Worm (Caenorhabditis elegans): ENCODE data around the gene clh-2.

The clh-2 gene

DNA sequence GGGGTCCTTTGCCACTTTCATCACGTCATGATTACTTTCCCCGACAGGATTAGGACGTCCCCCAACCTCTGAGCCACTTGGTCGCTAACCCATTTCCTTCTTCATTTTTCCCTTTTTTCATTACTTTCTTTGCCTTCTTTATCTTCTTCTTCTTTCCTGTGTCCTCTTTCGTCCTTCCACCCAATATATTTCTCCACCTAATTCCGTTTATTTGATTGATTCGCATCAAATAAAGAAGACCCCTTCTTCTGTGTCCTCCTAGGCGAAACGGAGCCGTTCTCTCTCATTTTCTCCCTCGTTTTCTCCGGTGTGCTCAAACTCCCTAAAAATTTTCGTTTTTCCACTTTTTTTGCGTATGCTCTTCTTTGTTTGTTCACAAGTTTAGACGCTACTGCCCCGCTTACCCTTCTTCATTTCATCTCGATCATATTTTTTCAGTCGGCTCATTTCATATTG lies 58.0 kb downstream of the clh-2 start, which contains the start of gene C05D12.7:
C05D12.7 (plus strand) TSS at position 406 of the 456 bp plus-strand sequence.
- no peak for TF ChIP-seq egrh-3 (GFP tag; IDR thresholded peaks at IDR 0.05)
- no peak for TF ChIP-seq dpff-1 (tag; optimal IDR thresholded peaks at IDR 0.05)
- no peak for TF ChIP-seq K11D2.4 (GFP tag; IDR thresholded peaks at IDR 0.05)
- no peak for TF ChIP-seq madf-8 (GFP tag; conservative IDR thresholded peaks at IDR 0.05)
- no peak for TF ChIP-seq F55B11.4 (tag; optimal IDR thresholded peaks at IDR 0.05; ENCODE audit: borderline replicate concordance, insufficient read depth)
- no peak for TF ChIP-seq zim-3 (tag; optimal IDR thresholded peaks at IDR 0.05)
- TF ChIP-seq Y53G8AR.9 (GFP tag; conservative IDR thresholded peaks at IDR 0.05) = no peak
- TF ChIP-seq ets-4 (GFP tag; optimal IDR thresholded peaks at IDR 0.05) = no peak
- TF ChIP-seq rec-8 (tag; optimal IDR thresholded peaks at IDR 0.05) = no peak
- TF ChIP-seq him-1 (tag; optimal IDR thresholded peaks at IDR 0.05) = no peak
- no peak for TF ChIP-seq die-1 (tag; optimal IDR thresholded peaks at IDR 0.05)
- TF ChIP-seq hlh-26 (GFP tag; conservative IDR thresholded peaks at IDR 0.05) = no peak
- no peak for TF ChIP-seq bed-2 (GFP tag; IDR thresholded peaks at IDR 0.05)
- no peak for TF ChIP-seq B0336.3 (GFP tag; IDR thresholded peaks at IDR 0.05)

DNA sequence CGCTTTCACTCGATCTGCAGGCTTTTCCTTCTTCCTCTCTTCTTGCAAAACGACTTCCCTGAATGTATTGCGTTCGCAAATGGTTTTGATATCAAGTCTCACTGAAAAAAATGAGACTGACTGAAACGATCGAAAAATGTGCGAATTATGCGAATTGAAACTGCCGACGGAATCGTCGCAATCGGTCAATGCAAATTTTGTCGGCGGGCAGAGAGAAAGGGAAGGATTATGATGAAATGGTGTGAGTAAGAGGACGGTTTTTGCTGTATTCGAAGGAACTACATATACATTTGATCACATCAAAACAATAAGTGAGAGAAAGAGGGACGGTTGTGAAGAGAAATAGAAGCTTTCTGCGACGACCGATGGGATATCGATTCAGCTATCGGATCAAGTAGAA lies 64.0 kb downstream of the clh-2 start, which contains the start of gene C05D12.1:
C05D12.1 (minus strand) TSS at position 101 of the 400 bp plus-strand sequence.
- TF ChIP-seq F39B2.1 (GFP tag; IDR thresholded peaks at IDR 0.05) (no peak), attf-5 (GFP tag; optimal IDR thresholded peaks at IDR 0.05) (no peak), ztf-3 (GFP tag; optimal IDR thresholded peaks at IDR 0.05) (no peak), mel-28 (tag; optimal IDR thresholded peaks at IDR 0.05; ENCODE audit: borderline replicate concordance) (no peak), ceh-58 (GFP tag; IDR thresholded peaks at IDR 0.05) (no peak), unc-62 (GFP tag; optimal IDR thresholded peaks at IDR 0.05) (no peak), bed-2 (GFP tag; IDR thresholded peaks at IDR 0.05) (no peak), tbx-9 (tag; optimal IDR thresholded peaks at IDR 0.05; ENCODE audit: borderline replicate concordance) (no peak), snpc-3.4 (tag; optimal IDR thresholded peaks at IDR 0.05) (no peak), repo-1 (tag; optimal IDR thresholded peaks at IDR 0.05) (no peak), ztf-28 (GFP tag; IDR thresholded peaks at IDR 0.05) (no peak), ceh-27 (GFP tag; optimal IDR thresholded peaks at IDR 0.05) (no peak)

DNA sequence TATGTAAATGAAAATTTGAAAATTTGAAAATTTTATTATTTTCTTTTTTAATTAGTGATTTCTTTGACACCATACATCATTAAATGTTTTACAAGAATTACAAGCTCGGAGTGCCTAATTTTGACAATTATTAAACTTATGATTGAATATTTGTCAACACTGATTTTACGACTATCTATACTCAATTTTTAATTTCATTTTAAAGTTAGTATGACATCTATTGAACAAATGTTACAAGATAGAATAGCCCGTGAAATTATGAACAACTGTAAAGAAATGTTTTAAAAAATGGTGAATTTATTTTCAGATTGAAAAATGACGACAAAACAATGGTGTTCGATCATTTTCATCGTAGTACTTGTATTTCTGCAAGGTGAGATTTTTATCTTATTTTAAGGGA lies 66.3 kb downstream of the clh-2 start, which contains the start of gene C05D12.2:
C05D12.2 (plus strand) TSS at position 301 of the 400 bp plus-strand sequence.
- TF ChIP-seq snpc-3.4 (tag; optimal IDR thresholded peaks at IDR 0.05) = no peak
- no peak for TF ChIP-seq dox-1 (GFP tag; IDR thresholded peaks at IDR 0.05)

DNA sequence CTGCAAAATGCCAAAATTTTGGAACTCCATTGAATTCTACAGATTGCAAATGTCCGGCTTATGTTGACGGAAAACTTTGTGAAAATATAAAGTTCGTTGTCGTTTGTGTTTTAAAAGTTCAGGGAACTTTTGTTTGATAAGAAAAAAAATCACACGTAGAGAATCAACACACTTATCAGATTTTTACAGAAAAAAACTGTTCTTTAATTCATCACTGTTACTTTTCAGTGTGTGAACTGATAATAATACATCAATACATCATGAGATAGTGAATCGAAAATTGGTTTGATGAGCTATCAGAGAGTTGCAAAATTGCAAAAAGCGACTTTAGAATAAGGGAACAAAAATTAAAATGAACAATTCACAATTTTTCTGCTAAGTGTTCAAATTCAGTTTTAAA lies 66.8 kb downstream of the clh-2 start:
- no peak for TF ChIP-seq atf-7 (tag; optimal IDR thresholded peaks at IDR 0.05)
- TF ChIP-seq nhr-80 (tag; optimal IDR thresholded peaks at IDR 0.05) = peak; percentile 60
